Worm (Caenorhabditis elegans) whole organism, L2 larva: ENCODE results near the gene rpb-9.

Source experiments
- C34F6.9 ChIP-seq: fragments of 150-350 bp; optimal IDR thresholded peaks from 2 replicates; lab custom pipeline; 2014; ENCODE audit warnings: missing biosample characterization, missing genetic modification characterization
- F13H6.1 ChIP-seq: sonication (generic microtip); optimal IDR thresholded peaks from 2 replicates; lab custom pipeline; 2016; ENCODE audit warnings: missing genetic modification characterization, missing compliant biosample characterization
- Y55F3AM.14 ChIP-seq: fragments of 200-800 bp; sonication (Bioruptor generic); optimal IDR thresholded peaks from 2 replicates; lab custom pipeline; 2018; ENCODE audit warnings: mild to moderate bottlenecking, missing genetic modification characterization, missing compliant biosample characterization
- alr-1 ChIP-seq: fragments of 150-350 bp; optimal IDR thresholded peaks from 2 replicates; lab custom pipeline; 2014; ENCODE audit warnings: missing biosample characterization, missing genetic modification characterization
- ama-1 ChIP-seq: fragments of 150-350 bp; optimal IDR thresholded peaks from 2 replicates; lab custom pipeline; 2018; ENCODE audit warnings: inconsistent platforms
- blmp-1 ChIP-seq: sonication (generic microtip); optimal IDR thresholded peaks from 2 replicates; lab custom pipeline; 2017; ENCODE audit warnings: missing genetic modification characterization, mild to moderate bottlenecking, missing compliant biosample characterization, antibody characterized with exemption, moderate library complexity; ENCODE audit not compliant: insufficient read depth
- ceh-16 ChIP-seq: fragments of 150-350 bp; optimal IDR thresholded peaks from 2 replicates; lab custom pipeline; 2014; ENCODE audit warnings: missing biosample characterization, missing genetic modification characterization
- crh-2 ChIP-seq: sonication (generic microtip); optimal IDR thresholded peaks from 2 replicates; lab custom pipeline; 2017; ENCODE audit warnings: missing biosample characterization, missing genetic modification characterization
- dmd-4 ChIP-seq: sonication (generic microtip); optimal IDR thresholded peaks from 2 replicates; lab custom pipeline; 2017; ENCODE audit warnings: missing biosample characterization, missing genetic modification characterization
- egl-27 ChIP-seq: sonication (generic microtip); optimal IDR thresholded peaks from 3 replicates; lab custom pipeline; 2017; ENCODE audit warnings: missing biosample characterization, missing genetic modification reagents, missing genetic modification characterization
- elt-1 ChIP-seq: fragments of 150-350 bp; optimal IDR thresholded peaks from 2 replicates; lab custom pipeline; 2014; ENCODE audit warnings: missing biosample characterization, missing genetic modification characterization
- elt-3 ChIP-seq: sonication (generic microtip); optimal IDR thresholded peaks from 2 replicates; lab custom pipeline; 2017; ENCODE audit warnings: missing biosample characterization, missing genetic modification characterization
- fos-1 ChIP-seq: fragments of 150-350 bp; optimal IDR thresholded peaks from 2 replicates; lab custom pipeline; 2014; ENCODE audit warnings: missing biosample characterization, missing genetic modification characterization
- gmeb-1 ChIP-seq: fragments of 150-350 bp; optimal IDR thresholded peaks from 2 replicates; lab custom pipeline; 2014; ENCODE audit warnings: missing biosample characterization, missing genetic modification characterization
- lin-11 ChIP-seq: fragments of 150-350 bp; sonication (generic microtip); optimal IDR thresholded peaks from 2 replicates; lab custom pipeline; 2014; ENCODE audit warnings: missing biosample characterization, missing genetic modification characterization, inconsistent platforms, mixed read lengths
- lin-39 ChIP-seq: fragments of 150-350 bp; optimal IDR thresholded peaks from 2 replicates; lab custom pipeline; 2014; ENCODE audit warnings: missing biosample characterization, missing genetic modification reagents, missing genetic modification characterization
- mab-5 ChIP-seq: fragments of 150-350 bp; optimal IDR thresholded peaks from 2 replicates; lab custom pipeline; 2014; ENCODE audit warnings: missing biosample characterization, missing genetic modification characterization
- mbf-1 ChIP-seq: sonication (generic microtip); optimal IDR thresholded peaks from 2 replicates; lab custom pipeline; 2017; ENCODE audit warnings: missing biosample characterization, missing genetic modification characterization
- mdl-1 ChIP-seq, 2 experiments: fragments of 150-350 bp in 1 of 2; sonication (generic microtip) in 1 of 2; optimal IDR thresholded peaks; 2 replicates each; lab custom pipeline; 2017; ENCODE audit warnings: missing biosample characterization in 2 of 2, missing genetic modification characterization in 2 of 2
- nhr-10 ChIP-seq: sonication (generic microtip); optimal IDR thresholded peaks from 2 replicates; lab custom pipeline; 2017; ENCODE audit warnings: missing biosample characterization, missing genetic modification characterization
- nhr-11 ChIP-seq: fragments of 150-350 bp; optimal IDR thresholded peaks from 2 replicates; lab custom pipeline; 2014; ENCODE audit warnings: missing biosample characterization, missing genetic modification characterization
- nhr-12 ChIP-seq: fragments of 150-350 bp; optimal IDR thresholded peaks from 2 replicates; lab custom pipeline; 2014; ENCODE audit warnings: missing biosample characterization, missing genetic modification characterization
- nhr-129 ChIP-seq: fragments of 150-350 bp; optimal IDR thresholded peaks from 2 replicates; lab custom pipeline; 2014; ENCODE audit warnings: missing biosample characterization, missing genetic modification characterization
- nhr-21 ChIP-seq: fragments of 150-350 bp; optimal IDR thresholded peaks from 2 replicates; lab custom pipeline; 2014; ENCODE audit warnings: missing biosample characterization, missing genetic modification characterization
- nhr-23 ChIP-seq: fragments of 150-350 bp; optimal IDR thresholded peaks from 2 replicates; lab custom pipeline; 2014; ENCODE audit warnings: missing biosample characterization, missing genetic modification reagents, missing genetic modification characterization
- nhr-237 ChIP-seq: fragments of 150-350 bp; optimal IDR thresholded peaks from 2 replicates; lab custom pipeline; 2014; ENCODE audit warnings: missing biosample characterization, missing genetic modification characterization
- nhr-25 ChIP-seq: fragments of 150-350 bp; sonication (generic microtip); optimal IDR thresholded peaks from 3 replicates; lab custom pipeline; 2014; ENCODE audit warnings: missing biosample characterization, missing genetic modification characterization
- nhr-6 ChIP-seq: fragments of 150-350 bp; optimal IDR thresholded peaks from 2 replicates; lab custom pipeline; 2014; ENCODE audit warnings: missing biosample characterization, missing genetic modification characterization
- nhr-77 ChIP-seq: fragments of 150-350 bp; optimal IDR thresholded peaks from 2 replicates; lab custom pipeline; 2014; ENCODE audit warnings: missing biosample characterization, missing genetic modification characterization
- peb-1 ChIP-seq: fragments of 150-350 bp; optimal IDR thresholded peaks from 2 replicates; lab custom pipeline; 2014; ENCODE audit warnings: missing biosample characterization, missing genetic modification characterization
- sem-4 ChIP-seq: fragments of 150-350 bp; optimal IDR thresholded peaks from 2 replicates; lab custom pipeline; 2014; ENCODE audit warnings: missing biosample characterization, missing genetic modification reagents, missing genetic modification characterization
- skn-1 ChIP-seq: sonication (generic microtip); optimal IDR thresholded peaks from 2 replicates; lab custom pipeline; 2017; ENCODE audit warnings: missing biosample characterization, missing genetic modification characterization
- sma-3 ChIP-seq: sonication (generic microtip); optimal IDR thresholded peaks from 2 replicates; lab custom pipeline; 2016; ENCODE audit warnings: missing genetic modification reagents, missing genetic modification characterization, missing compliant biosample characterization
- sma-9 ChIP-seq, 2 experiments: fragments of 150-350 bp in 1 of 2; sonication (generic microtip) in 1 of 2; optimal IDR thresholded peaks; 2 replicates each; lab custom pipeline; 2014 to 2016; ENCODE audit warnings: missing genetic modification characterization in 2 of 2, mild to moderate bottlenecking in 1 of 2, missing biosample characterization in 1 of 2, missing compliant biosample characterization in 1 of 2, missing genetic modification reagents in 1 of 2, moderate library complexity in 1 of 2
- unc-55 ChIP-seq: fragments of 150-350 bp; sonication (generic microtip); optimal IDR thresholded peaks from 3 replicates; lab custom pipeline; 2014; ENCODE audit warnings: missing biosample characterization, missing genetic modification reagents, missing genetic modification characterization
- unc-62 ChIP-seq: fragments of 150-350 bp; optimal IDR thresholded peaks from 2 replicates; lab custom pipeline; 2014; ENCODE audit warnings: missing biosample characterization, missing genetic modification reagents, missing genetic modification characterization
- zag-1 ChIP-seq: fragments of 150-350 bp; optimal IDR thresholded peaks from 2 replicates; lab custom pipeline; 2014; ENCODE audit warnings: missing biosample characterization, missing genetic modification characterization
- ztf-1 ChIP-seq: fragments of 200-800 bp; sonication (Bioruptor generic); conservative IDR thresholded peaks from 2 replicates; pipeline ENCODE4 v1.3.6; 2022; ENCODE audit warnings: missing genetic modification characterization, missing compliant biosample characterization
- ztf-11 ChIP-seq: sonication (generic microtip); optimal IDR thresholded peaks from 2 replicates; lab custom pipeline; 2017; ENCODE audit warnings: missing biosample characterization, missing genetic modification characterization

Gene rpb-9

DNA sequence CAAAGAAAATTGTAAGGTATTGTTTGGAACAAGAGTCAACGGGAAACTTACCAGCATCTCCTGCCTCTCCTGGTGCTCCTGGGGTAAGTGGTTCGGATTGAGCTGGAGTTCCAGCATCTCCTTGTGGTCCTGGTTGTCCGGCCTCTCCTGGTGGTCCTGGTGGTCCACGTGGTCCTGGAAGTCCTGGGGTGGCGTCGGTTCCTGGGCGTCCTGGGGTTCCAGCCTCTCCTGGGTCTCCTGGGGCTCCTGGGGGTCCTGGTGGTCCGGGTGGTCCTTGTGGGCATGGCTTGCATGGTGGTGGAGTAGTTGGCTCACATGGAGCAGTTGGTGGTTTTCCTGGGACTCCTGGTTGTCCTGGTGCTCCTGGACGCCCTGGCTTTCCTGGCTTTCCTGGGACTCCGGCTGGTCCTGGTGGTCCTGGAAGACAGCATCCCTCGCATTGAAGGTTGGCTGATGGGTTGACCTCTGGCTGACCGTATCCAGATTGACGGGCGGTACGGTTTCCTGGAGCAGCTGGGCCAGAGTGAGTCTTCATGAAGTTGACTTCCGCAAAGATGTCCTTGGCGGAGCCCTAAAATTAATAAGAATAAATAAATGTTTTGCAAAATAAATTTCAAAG lies 38.0 kb upstream of the rpb-9 start:
- TF ChIP-seq nhr-10 (tag; lab: Kevin White, UChicago) (no peak), unc-62 (no peak), sem-4 (tag; lab: Kevin White, UChicago) (no peak), nhr-12 (tag; lab: Kevin White, UChicago) (no peak), lin-11 (tag; lab: Kevin White, UChicago) (no peak), nhr-129 (tag; lab: Kevin White, UChicago) (no peak), fos-1 (tag; lab: Kevin White, UChicago) (no peak), elt-3 (tag; lab: Kevin White, UChicago) (no peak), gmeb-1 (tag; lab: Kevin White, UChicago) (no peak), mab-5 (no peak), C34F6.9 (tag; lab: Kevin White, UChicago) (no peak), sma-3 (no peak), ceh-16 (no peak), F13H6.1 (no peak), zag-1 (no peak)

DNA sequence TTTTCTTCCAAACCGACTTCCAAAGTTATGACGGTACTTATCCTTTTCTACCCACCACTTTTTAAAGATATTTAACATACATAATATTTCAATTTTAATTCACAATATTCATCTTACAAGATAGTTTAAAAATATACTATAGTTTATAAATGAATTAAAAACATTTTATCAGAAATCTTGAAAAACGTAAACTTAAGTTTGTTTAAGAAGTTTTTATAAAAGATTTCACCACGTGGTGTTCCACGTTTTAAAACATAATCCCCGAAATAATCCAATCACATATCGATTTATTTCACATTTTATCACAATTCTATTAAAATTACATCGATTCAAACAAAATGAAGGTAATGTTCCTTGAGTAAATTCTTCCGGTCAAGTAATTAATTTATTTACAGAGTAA lies 34.6 kb upstream of the rpb-9 start, which contains the start of gene ZC513.3:
ZC513.3 (plus strand) TSS at position 301 of the 400 bp plus-strand sequence.
- TF ChIP-seq lin-39 (tag; lab: Kevin White, UChicago) = no peak
- no peak for TF ChIP-seq ceh-16
- no peak for TF ChIP-seq fos-1 (tag; lab: Kevin White, UChicago)
- no peak for TF ChIP-seq mab-5
- TF ChIP-seq unc-55 = no peak
- TF ChIP-seq nhr-77 (tag; lab: Kevin White, UChicago) = no peak
- no peak for TF ChIP-seq ama-1 (lab: Kevin White, UChicago)
- TF ChIP-seq unc-62 = no peak
- TF ChIP-seq ztf-1 (GFP tag; lab: Robert Waterston, UW) = no peak
- TF ChIP-seq alr-1 (tag; lab: Kevin White, UChicago) = no peak
- no peak for TF ChIP-seq sem-4 (tag; lab: Kevin White, UChicago)
- TF ChIP-seq crh-2 (tag; lab: Kevin White, UChicago) = no peak
- TF ChIP-seq peb-1 (tag; lab: Kevin White, UChicago) = no peak
- no peak for TF ChIP-seq sma-3
- TF ChIP-seq ztf-11 (tag; lab: Kevin White, UChicago) = no peak
- TF ChIP-seq F13H6.1 = no peak
- no peak for TF ChIP-seq egl-27

DNA sequence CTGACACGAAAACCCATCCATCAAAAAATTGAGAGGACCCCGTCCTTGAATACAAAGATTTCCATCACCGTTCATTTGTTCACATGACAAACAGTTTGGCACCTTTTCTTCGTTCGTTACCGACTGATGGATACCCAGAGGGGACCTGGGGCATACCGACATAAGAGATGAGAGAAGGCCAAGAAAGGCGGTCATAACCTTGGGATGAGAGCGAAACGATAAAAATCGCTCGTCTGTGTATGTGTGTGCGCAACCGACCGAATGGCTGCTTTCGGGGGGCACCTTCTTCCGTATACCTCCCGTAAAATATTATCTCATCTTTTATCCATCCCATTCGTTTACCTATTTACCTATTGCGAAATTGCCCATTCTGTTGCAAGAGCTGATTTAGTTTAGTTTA lies 32.8 kb upstream of the rpb-9 start:
- TF ChIP-seq alr-1 (tag; lab: Kevin White, UChicago) (no peak), sma-9 (GFP tag; optimal IDR thresholded peaks at IDR 0.05; lab: Kevin White, UChicago) (peak; percentile 15), sma-9 (tag; optimal IDR thresholded peaks at IDR 0.05; lab: Kevin White, UChicago) (no peak), nhr-21 (tag; lab: Kevin White, UChicago) (peak; percentile 44), Y55F3AM.14 (GFP tag; lab: Kevin White, UChicago) (no peak), ama-1 (lab: Kevin White, UChicago) (no peak), mab-5 (no peak), nhr-11 (tag; lab: Kevin White, UChicago) (no peak), nhr-25 (tag; lab: Kevin White, UChicago) (peak; percentile 71), mbf-1 (no peak), nhr-23 (tag; lab: Kevin White, UChicago) (no peak), crh-2 (tag; lab: Kevin White, UChicago) (peak; percentile 4), sma-3 (peak; percentile 21), nhr-237 (tag; lab: Kevin White, UChicago) (no peak), ceh-16 (peak; percentile 81), egl-27 (peak; percentile 40), nhr-6 (tag; lab: Kevin White, UChicago) (no peak), skn-1 (no peak), C34F6.9 (tag; lab: Kevin White, UChicago) (no peak), ztf-11 (tag; lab: Kevin White, UChicago) (no peak), gmeb-1 (tag; lab: Kevin White, UChicago) (no peak), nhr-12 (tag; lab: Kevin White, UChicago) (no peak), mdl-1 (tag; optimal IDR thresholded peaks at IDR 0.05; lab: Kevin White, UChicago) (no peak)

DNA sequence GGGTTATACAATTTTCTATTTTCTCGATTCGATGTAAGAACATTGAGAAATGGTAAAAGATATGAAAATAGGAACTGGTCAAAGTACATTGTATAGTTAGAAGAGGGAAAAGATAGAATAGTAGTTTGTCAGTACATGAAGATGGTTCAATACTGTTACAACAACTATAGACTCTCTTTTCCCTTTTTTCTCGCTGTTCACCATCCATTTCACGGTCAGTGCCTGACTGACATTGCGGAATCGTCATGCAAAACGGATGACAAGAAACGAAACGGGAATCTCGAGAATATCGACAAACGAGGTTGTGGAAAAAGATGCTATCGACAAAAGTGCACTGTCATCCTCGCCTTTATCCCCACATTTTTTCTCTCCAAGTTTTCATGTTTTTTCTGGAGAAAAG lies 31.5 kb upstream of the rpb-9 start:
- TF ChIP-seq mdl-1 (tag; optimal IDR thresholded peaks at IDR 0.05; lab: Kevin White, UChicago) = no peak
- no peak for TF ChIP-seq lin-39 (tag; lab: Kevin White, UChicago)
- TF ChIP-seq zag-1 = no peak
- peak; percentile 56 for TF ChIP-seq blmp-1 (tag; lab: Kevin White, UChicago)
- TF ChIP-seq elt-1 = peak; percentile 9
- no peak for TF ChIP-seq dmd-4 (tag; lab: Kevin White, UChicago)
- TF ChIP-seq sma-9 (GFP tag; optimal IDR thresholded peaks at IDR 0.05; lab: Kevin White, UChicago) = peak; percentile 44
- TF ChIP-seq sma-9 (tag; optimal IDR thresholded peaks at IDR 0.05; lab: Kevin White, UChicago) = no peak
- peak; percentile 11 for TF ChIP-seq nhr-21 (tag; lab: Kevin White, UChicago)
- TF ChIP-seq egl-27 = no peak
- TF ChIP-seq nhr-129 (tag; lab: Kevin White, UChicago) = peak; percentile 38
- TF ChIP-seq, all 48 proteins: peak for 5
